Worm (Caenorhabditis elegans): ENCODE data around the gene K10G6.9.

Gene K10G6.9

DNA sequence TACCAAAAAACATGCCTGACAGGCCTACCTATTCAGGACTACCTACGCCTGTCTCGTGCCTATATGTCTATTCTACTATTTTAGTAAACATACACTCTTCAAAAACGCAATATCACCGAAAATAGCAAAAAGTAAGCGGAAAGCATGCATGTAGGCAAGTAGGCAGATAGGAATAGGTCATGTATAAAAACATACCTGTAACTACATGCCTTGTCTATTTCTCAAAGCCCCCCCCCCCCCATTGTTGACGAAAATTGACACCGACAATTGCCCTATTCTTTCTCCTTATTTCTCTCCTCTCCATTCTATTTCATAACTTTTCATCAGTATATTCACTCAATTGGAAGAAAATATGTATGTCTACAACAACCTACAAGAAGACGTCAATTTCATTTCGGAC is 6.1 kb downstream of the K10G6.9 start:
- TF ChIP-seq ceh-2 (tag; optimal IDR thresholded peaks at IDR 0.05): no peak
- no peak for TF ChIP-seq hlh-15 (tag; optimal IDR thresholded peaks at IDR 0.05)
- no peak for TF ChIP-seq ceh-45 (GFP tag; IDR thresholded peaks at IDR 0.05)
- TF ChIP-seq ttx-3 (tag; optimal IDR thresholded peaks at IDR 0.05): no peak
- TF ChIP-seq ceh-19 (GFP tag; optimal IDR thresholded peaks at IDR 0.05): no peak
- TF ChIP-seq dmd-4 (tag; optimal IDR thresholded peaks at IDR 0.05; ENCODE audit: borderline replicate concordance): no peak

ce11 chrII:3980373-3980772 is 8.3 kb downstream of the K10G6.9 start:
- TF ChIP-seq ref-2 (tag; optimal IDR thresholded peaks at IDR 0.05) (no peak), ceh-30 (tag; optimal IDR thresholded peaks at IDR 0.05) (no peak), unc-86 (tag; optimal IDR thresholded peaks at IDR 0.05) (no peak), unc-42 (tag; optimal IDR thresholded peaks at IDR 0.05) (no peak), nhr-11 (tag; optimal IDR thresholded peaks at IDR 0.05) (no peak), syd-9 (tag; optimal IDR thresholded peaks at IDR 0.05) (no peak), sdc-2 (tag; optimal IDR thresholded peaks at IDR 0.05) (no peak), dmd-4 (tag; optimal IDR thresholded peaks at IDR 0.05; ENCODE audit: borderline replicate concordance) (no peak), unc-55 (GFP tag; optimal IDR thresholded peaks at IDR 0.05) (no peak), Y22D7AL.16 (tag; optimal IDR thresholded peaks at IDR 0.05) (no peak), tbx-7 (tag; optimal IDR thresholded peaks at IDR 0.05) (no peak), ceh-34 (tag; optimal IDR thresholded peaks at IDR 0.05) (no peak), T23F11.4 (GFP tag; optimal IDR thresholded peaks at IDR 0.05) (no peak)

DNA sequence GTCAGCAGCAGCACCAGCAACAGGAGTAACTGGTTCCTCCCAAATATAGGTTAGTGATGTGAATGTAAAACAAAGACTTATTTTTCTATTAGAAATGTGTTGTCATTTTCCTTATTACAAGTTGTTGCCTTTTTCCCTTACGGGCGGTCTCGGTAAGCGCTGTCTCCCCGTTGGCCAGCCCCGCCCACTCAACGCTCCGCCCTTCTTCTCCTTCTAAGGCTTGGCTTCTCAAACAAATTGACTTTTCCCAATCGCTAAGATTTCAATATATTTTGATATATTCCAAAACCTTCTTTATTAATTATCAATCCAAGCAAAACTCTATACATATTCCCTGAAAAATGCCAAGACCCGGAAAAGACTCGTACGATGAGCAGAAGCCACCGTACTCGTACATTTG is 10.3 kb downstream of the K10G6.9 start, which contains the start of gene lin-31:
TSS of gene lin-31 (plus strand) at position 237 of the 400 bp plus-strand sequence.
- TF ChIP-seq ceh-30 (tag; optimal IDR thresholded peaks at IDR 0.05) (no peak), nfya-1 (tag; optimal IDR thresholded peaks at IDR 0.05) (peak; percentile 58)

- TF ChIP-seq dve-1 (tag; optimal IDR thresholded peaks at IDR 0.05) (peak; percentile 51), nfya-1 (tag; optimal IDR thresholded peaks at IDR 0.05) (no peak)
These were observed 12.2 kb downstream of the K10G6.9 start for ce11 chrII:3984242-3984641.

- TF ChIP-seq pag-3 (tag; optimal IDR thresholded peaks at IDR 0.05; ENCODE audit: borderline replicate concordance) (no peak), ceh-31 (tag; optimal IDR thresholded peaks at IDR 0.05) (no peak), ceh-18 (tag; optimal IDR thresholded peaks at IDR 0.05) (no peak), hlh-15 (tag; optimal IDR thresholded peaks at IDR 0.05) (no peak), sox-4 (tag; optimal IDR thresholded peaks at IDR 0.05) (no peak), pqm-1 (tag; optimal IDR thresholded peaks at IDR 0.05) (no peak), unc-3 (GFP tag; conservative IDR thresholded peaks at IDR 0.05) (no peak), unc-3 (tag; optimal IDR thresholded peaks at IDR 0.05) (no peak), C08G9.2 (tag; optimal IDR thresholded peaks at IDR 0.05) (no peak), hlh-6 (tag; optimal IDR thresholded peaks at IDR 0.05) (no peak), elt-4 (tag; optimal IDR thresholded peaks at IDR 0.05) (no peak), ceh-45 (GFP tag; IDR thresholded peaks at IDR 0.05) (no peak), nfya-1 (tag; optimal IDR thresholded peaks at IDR 0.05) (no peak), fkh-6 (tag; optimal IDR thresholded peaks at IDR 0.05) (no peak), dmd-4 (tag; optimal IDR thresholded peaks at IDR 0.05; ENCODE audit: borderline replicate concordance) (no peak), fkh-10 (GFP tag; optimal IDR thresholded peaks at IDR 0.05) (no peak), ttx-3 (tag; optimal IDR thresholded peaks at IDR 0.05) (no peak), ceh-34 (tag; optimal IDR thresholded peaks at IDR 0.05) (no peak)
These were observed 14.8 kb downstream of the K10G6.9 start, which contains the start of gene K10G6.5 for ce11 chrII:3986906-3987305. Gene K10G6.5 (plus strand): TSS chrII:3987250.
